Fruit fly (Drosophila melanogaster) whole organism, prepupa: ENCODE measurements around the gene CG15563.

ENCODE experiments used
- Blimp-1 ChIP-seq: fragments of 200-800 bp; sonication (Bioruptor generic); optimal IDR thresholded peaks from 3 replicates; lab custom pipeline; 2017; ENCODE audit warnings: missing biosample characterization, missing genetic modification characterization, mild to moderate bottlenecking, moderate library complexity, missing genetic modification reagents
- CG10631 ChIP-seq: fragments of 200-800 bp; sonication (Bioruptor generic); optimal IDR thresholded peaks from 2 replicates; lab custom pipeline; 2016; ENCODE audit warnings: missing biosample characterization, missing genetic modification characterization
- CG11902 ChIP-seq: fragments of 200-800 bp; sonication (Bioruptor generic); optimal IDR thresholded peaks from 3 replicates; lab custom pipeline; 2016; ENCODE audit warnings: missing biosample characterization, missing genetic modification characterization
- CG15336 ChIP-seq: fragments of 200-800 bp; sonication (Bioruptor generic); IDR thresholded peaks from 2 replicates; pipeline ENCODE4 v1.3.6; 2022; ENCODE audit warnings: missing biosample characterization, missing genetic modification characterization
- CG1621 ChIP-seq: fragments of 200-800 bp; sonication (Bioruptor generic); optimal IDR thresholded peaks from 3 replicates; lab custom pipeline; 2018; ENCODE audit warnings: missing biosample characterization, mild to moderate bottlenecking, missing genetic modification characterization
- CG16779 ChIP-seq: fragments of 200-800 bp; sonication (Bioruptor generic); optimal IDR thresholded peaks from 3 replicates; lab custom pipeline; 2017; ENCODE audit warnings: missing biosample characterization, mild to moderate bottlenecking, missing genetic modification characterization
- CG31627 ChIP-seq: fragments of 200-800 bp; sonication (Bioruptor generic); optimal IDR thresholded peaks from 3 replicates; lab custom pipeline; 2016; ENCODE audit warnings: missing biosample characterization, missing genetic modification characterization
- CG32006 ChIP-seq: fragments of 200-800 bp; sonication (Bioruptor generic); optimal IDR thresholded peaks from 3 replicates; lab custom pipeline; 2017; ENCODE audit warnings: missing biosample characterization, mild to moderate bottlenecking, missing genetic modification characterization
- CG34406 ChIP-seq: fragments of 200-800 bp; sonication (Bioruptor generic); optimal IDR thresholded peaks from 3 replicates; lab custom pipeline; 2016; ENCODE audit warnings: missing biosample characterization, missing genetic modification characterization
- CG4318 ChIP-seq: fragments of 200-800 bp; sonication (Bioruptor generic); optimal IDR thresholded peaks from 3 replicates; lab custom pipeline; 2017; ENCODE audit warnings: missing biosample characterization, mild to moderate bottlenecking, missing genetic modification characterization
- CG6163 ChIP-seq: fragments of 200-800 bp; sonication (Bioruptor generic); IDR thresholded peaks from 3 replicates; pipeline ENCODE4 v1.3.6; 2022; ENCODE audit warnings: missing biosample characterization, missing genetic modification characterization
- CG6808 ChIP-seq: fragments of 200-800 bp; sonication (Bioruptor generic); optimal IDR thresholded peaks from 3 replicates; lab custom pipeline; 2017; ENCODE audit warnings: missing biosample characterization, missing genetic modification characterization, mild to moderate bottlenecking, moderate library complexity, missing genetic modification reagents
- CG8319 ChIP-seq: fragments of 200-800 bp; sonication (Bioruptor generic); optimal IDR thresholded peaks from 3 replicates; lab custom pipeline; 2016; ENCODE audit warnings: missing biosample characterization, missing genetic modification characterization
- CG9139 ChIP-seq: fragments of 200-800 bp; sonication (Bioruptor generic); optimal IDR thresholded peaks from 3 replicates; lab custom pipeline; 2017; ENCODE audit warnings: missing biosample characterization, mild to moderate bottlenecking, missing genetic modification characterization
- Eip75B ChIP-seq: fragments of 200-800 bp; sonication (Bioruptor generic); optimal IDR thresholded peaks from 3 replicates; lab custom pipeline; 2016; ENCODE audit warnings: missing biosample characterization, missing genetic modification characterization
- Eip78C ChIP-seq: fragments of 200-800 bp; sonication (Bioruptor generic); peaks from one replicate; lab custom pipeline; 2016; ENCODE audit warnings: missing biosample characterization, missing genetic modification characterization
- Ets21C ChIP-seq: fragments of 200-800 bp; sonication (Bioruptor generic); optimal IDR thresholded peaks from 3 replicates; lab custom pipeline; 2016; ENCODE audit warnings: missing biosample characterization, missing genetic modification characterization
- Ets96B ChIP-seq: fragments of 200-800 bp; optimal IDR thresholded peaks from 2 replicates; lab custom pipeline; 2019; ENCODE audit warnings: missing biosample characterization, mild to moderate bottlenecking, missing genetic modification characterization, moderate library complexity
- Gug ChIP-seq: fragments of 200-800 bp; sonication (Bioruptor generic); IDR thresholded peaks from 2 replicates; pipeline ENCODE4 v1.3.6; 2022; ENCODE audit warnings: missing biosample characterization, missing genetic modification characterization
- Hr38 ChIP-seq: sonication (Bioruptor generic); optimal IDR thresholded peaks from 2 replicates; lab custom pipeline; 2016; ENCODE audit warnings: missing biosample characterization, missing genetic modification characterization
- Hr39 ChIP-seq: fragments of 200-800 bp; sonication (Bioruptor generic); optimal IDR thresholded peaks from 2 replicates; lab custom pipeline; 2016; ENCODE audit warnings: missing biosample characterization, missing genetic modification characterization
- Hr4 ChIP-seq: fragments of 200-800 bp; sonication (Bioruptor generic); optimal IDR thresholded peaks from 3 replicates; lab custom pipeline; 2016; ENCODE audit warnings: missing biosample characterization, missing genetic modification characterization
- Lpt ChIP-seq: fragments of 200-800 bp; sonication (Bioruptor generic); optimal IDR thresholded peaks from 3 replicates; lab custom pipeline; 2016; ENCODE audit warnings: missing biosample characterization, missing genetic modification characterization
- OdsH ChIP-seq: fragments of 200-800 bp; sonication (Bioruptor generic); optimal IDR thresholded peaks from 3 replicates; lab custom pipeline; 2016; ENCODE audit warnings: missing biosample characterization, missing genetic modification characterization
- cyc ChIP-seq: fragments of 200-800 bp; sonication (Bioruptor generic); optimal IDR thresholded peaks from 3 replicates; lab custom pipeline; 2016; ENCODE audit warnings: missing biosample characterization, missing genetic modification characterization
- dsx ChIP-seq: fragments of 200-800 bp; optimal IDR thresholded peaks from 3 replicates; lab custom pipeline; 2019; ENCODE audit warnings: missing biosample characterization, mild to moderate bottlenecking, missing genetic modification characterization, moderate library complexity; ENCODE audit not compliant: poor library complexity, severe bottlenecking
- fd59A ChIP-seq: fragments of 200-800 bp; sonication (Bioruptor generic); optimal IDR thresholded peaks from 2 replicates; lab custom pipeline; 2017; ENCODE audit warnings: missing biosample characterization, mild to moderate bottlenecking, missing genetic modification characterization, missing genetic modification reagents
- fd85E ChIP-seq: fragments of 200-800 bp; sonication (Bioruptor generic); optimal IDR thresholded peaks from 3 replicates; lab custom pipeline; 2016; ENCODE audit warnings: missing biosample characterization, missing genetic modification characterization
- fkh ChIP-seq: fragments of 200-800 bp; sonication (Bioruptor generic); optimal IDR thresholded peaks from 3 replicates; lab custom pipeline; 2017; ENCODE audit warnings: missing biosample characterization, mild to moderate bottlenecking, missing genetic modification characterization, moderate library complexity
- lz ChIP-seq: fragments of 200-800 bp; sonication (Bioruptor generic); optimal IDR thresholded peaks from 3 replicates; lab custom pipeline; 2016; ENCODE audit warnings: missing biosample characterization, missing genetic modification characterization
- pdm3 ChIP-seq: fragments of 200-800 bp; sonication (Bioruptor generic); optimal IDR thresholded peaks from 3 replicates; lab custom pipeline; 2016; ENCODE audit warnings: missing biosample characterization, missing genetic modification characterization
- salr ChIP-seq, 2 experiments: fragments of 200-800 bp; sonication (Bioruptor generic); optimal IDR thresholded peaks; 3 replicates each; lab custom pipeline; 2016 to 2018; ENCODE audit warnings: missing biosample characterization in 2 of 2, missing genetic modification characterization in 2 of 2, mild to moderate bottlenecking in 1 of 2
- svp ChIP-seq: fragments of 200-800 bp; sonication (Bioruptor generic); peaks from one replicate; lab custom pipeline; 2016; ENCODE audit warnings: missing biosample characterization, missing genetic modification characterization
- topi ChIP-seq: fragments of 200-800 bp; sonication (Bioruptor generic); optimal IDR thresholded peaks from 3 replicates; lab custom pipeline; 2016; ENCODE audit warnings: missing biosample characterization, missing genetic modification characterization

The CG15563 gene

DNA sequence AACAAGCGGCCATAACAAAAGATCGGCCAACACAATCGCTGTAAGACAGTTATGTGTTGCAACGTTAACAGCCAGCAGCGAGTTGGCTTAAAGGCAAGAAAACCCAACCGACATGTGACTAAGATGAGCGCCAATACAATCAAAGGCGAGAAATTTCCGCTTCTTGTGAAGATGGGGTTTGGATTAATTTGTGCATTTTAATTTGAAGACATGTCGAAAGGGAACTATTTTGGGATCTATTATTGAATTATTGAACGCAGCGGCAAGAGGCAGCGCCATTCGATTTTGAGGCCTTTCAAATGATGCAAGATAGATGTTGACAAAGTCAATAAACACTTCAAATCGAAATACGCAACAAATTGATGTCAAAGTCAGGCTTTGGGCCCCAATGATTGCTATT, 9.0 kb upstream of the CG15563 start:
- TF ChIP-seq fd85E (GFP tag; lab: Kevin White, UChicago), result no peak
- TF ChIP-seq CG11902 (GFP tag; lab: Kevin White, UChicago), result no peak
- no peak for TF ChIP-seq CG6163 (GFP tag; lab: Robert Waterston, UW)
- no peak for TF ChIP-seq CG32006 (GFP tag; lab: Kevin White, UChicago)
- TF ChIP-seq lz (GFP tag; lab: Kevin White, UChicago), result no peak
- no peak for TF ChIP-seq CG8319 (GFP tag; lab: Kevin White, UChicago)
- TF ChIP-seq CG6808, result no peak
- no peak for TF ChIP-seq CG1621 (tag; lab: Kevin White, UChicago)
- no peak for TF ChIP-seq Eip75B
- no peak for TF ChIP-seq Eip78C
- TF ChIP-seq OdsH (GFP tag; lab: Kevin White, UChicago), result no peak
- no peak for TF ChIP-seq CG10631 (GFP tag; lab: Kevin White, UChicago)
- TF ChIP-seq, all 60 proteins: peak for 0

DNA sequence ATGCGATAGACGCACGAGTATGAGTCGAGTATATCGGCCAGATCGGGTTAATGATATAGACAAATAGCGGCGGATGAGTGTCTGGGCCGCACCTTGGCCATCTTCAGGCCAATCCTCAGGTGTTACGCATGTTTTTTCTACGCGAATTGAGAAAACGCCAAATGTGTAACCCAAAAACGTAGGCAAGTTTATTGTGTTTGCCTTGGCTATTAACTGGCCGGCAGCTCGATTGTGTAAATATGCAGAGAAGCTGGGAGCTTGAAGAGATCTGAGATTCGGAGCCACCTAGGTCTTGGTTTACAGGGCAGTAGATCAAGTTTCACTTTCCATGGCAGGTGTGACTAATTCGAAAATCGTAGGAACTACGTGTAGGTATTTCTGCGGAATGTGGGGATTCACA, 7.9 kb upstream of the CG15563 start:
- TF ChIP-seq Hr39 (GFP tag; lab: Kevin White, UChicago) (no peak), fkh (GFP tag; lab: Kevin White, UChicago) (peak; percentile 39), CG11902 (GFP tag; lab: Kevin White, UChicago) (no peak)

dm6 chr3R:31235262-31235661, 3.1 kb upstream of the CG15563 start, which contains the start of gene CG15564:
CG15564 (minus strand) TSS chr3R:31235362.
- no peak for TF ChIP-seq svp (GFP tag; lab: Kevin White, UChicago)
- TF ChIP-seq Hr38 (GFP tag; lab: Kevin White, UChicago), result no peak
- no peak for TF ChIP-seq salr (GFP tag; optimal IDR thresholded peaks at IDR 0.05; lab: Kevin White, UChicago)
- no peak for TF ChIP-seq topi
- TF ChIP-seq CG8319 (GFP tag; lab: Kevin White, UChicago), result no peak
- no peak for TF ChIP-seq CG4318
- no peak for TF ChIP-seq CG9139
- no peak for TF ChIP-seq CG34406 (GFP tag; lab: Kevin White, UChicago)
- TF ChIP-seq dsx (GFP tag; lab: Kevin White, UChicago), result no peak
- no peak for TF ChIP-seq Ets96B (tag; lab: Kevin White, UChicago)
- TF ChIP-seq cyc, result no peak
- TF ChIP-seq CG10631 (GFP tag; lab: Kevin White, UChicago), result no peak
- no peak for TF ChIP-seq Ets21C
- no peak for TF ChIP-seq Hr4 (GFP tag; lab: Kevin White, UChicago)
- no peak for TF ChIP-seq Hr39 (GFP tag; lab: Kevin White, UChicago)
- TF ChIP-seq Gug (GFP tag; lab: Robert Waterston, UW), result no peak
- TF ChIP-seq fd59A (GFP tag; lab: Kevin White, UChicago), result no peak
- TF ChIP-seq CG31627 (GFP tag; lab: Kevin White, UChicago), result no peak
- TF ChIP-seq CG15336, result no peak

dm6 chr3R:31231134-31231533, 1.0 kb downstream of the CG15563 start:
- TF ChIP-seq fd59A (GFP tag; lab: Kevin White, UChicago) (no peak), CG10631 (GFP tag; lab: Kevin White, UChicago) (no peak), pdm3 (GFP tag; lab: Kevin White, UChicago) (no peak), CG4318 (no peak), cyc (no peak), CG11902 (GFP tag; lab: Kevin White, UChicago) (no peak), Hr39 (GFP tag; lab: Kevin White, UChicago) (no peak), lz (GFP tag; lab: Kevin White, UChicago) (no peak), CG1621 (tag; lab: Kevin White, UChicago) (no peak), CG16779 (tag; lab: Kevin White, UChicago) (no peak), Gug (GFP tag; lab: Robert Waterston, UW) (no peak), Lpt (GFP tag; lab: Kevin White, UChicago) (no peak), Blimp-1 (GFP tag; lab: Kevin White, UChicago) (no peak), CG31627 (GFP tag; lab: Kevin White, UChicago) (no peak), CG6808 (no peak)
